Worm (Caenorhabditis elegans) whole organism, young adult: ENCODE results near the gene T10C6.6.
A peak's percentile ranks its signal among the peaks of the same experiment; 100 is the strongest.

ENCODE experiments used
- B0019.2 ChIP-seq: fragments of 200-800 bp; sonication (Bioruptor generic); conservative IDR thresholded peaks from 2 replicates; pipeline ENCODE4 v1.3.6; 2022; ENCODE audit warnings: missing genetic modification reagents, missing genetic modification characterization, missing compliant biosample characterization
- C17E4.6 ChIP-seq: fragments of 200-800 bp; sonication (Bioruptor generic); IDR thresholded peaks from 2 replicates; pipeline ENCODE4 v1.3.6; 2022; ENCODE audit warnings: missing genetic modification reagents, missing genetic modification characterization, missing compliant biosample characterization
- D2030.7 ChIP-seq: fragments of 200-800 bp; sonication (Bioruptor generic); IDR thresholded peaks from 2 replicates; pipeline ENCODE4 v1.3.6; 2022; ENCODE audit warnings: missing genetic modification reagents, missing genetic modification characterization, missing compliant biosample characterization
- F39B2.1 ChIP-seq: fragments of 200-800 bp; sonication (Bioruptor generic); IDR thresholded peaks from 2 replicates; pipeline ENCODE4 v1.3.6; 2022; ENCODE audit warnings: missing genetic modification reagents, missing genetic modification characterization, missing compliant biosample characterization
- F49E8.2 ChIP-seq: sonication (generic microtip); optimal IDR thresholded peaks from 3 replicates; lab custom pipeline; 2017; ENCODE audit warnings: missing genetic modification characterization, mild to moderate bottlenecking, missing compliant biosample characterization, antibody characterized with exemption, moderate library complexity; ENCODE audit not compliant: insufficient read depth
- F57A8.1 ChIP-seq: fragments of 200-800 bp; sonication (Bioruptor generic); optimal IDR thresholded peaks from 2 replicates; lab custom pipeline; 2018; ENCODE audit warnings: mild to moderate bottlenecking, missing genetic modification characterization, moderate library complexity, missing compliant biosample characterization
- T07F8.4 ChIP-seq: sonication (generic microtip); optimal IDR thresholded peaks from 2 replicates; lab custom pipeline; 2016; ENCODE audit warnings: mild to moderate bottlenecking, missing genetic modification characterization, moderate library complexity, missing compliant biosample characterization
- Y79H2A.3 ChIP-seq: fragments of 200-800 bp; sonication (Bioruptor generic); conservative IDR thresholded peaks from 2 replicates; pipeline ENCODE4 v1.3.6; 2022; ENCODE audit warnings: missing genetic modification reagents, missing genetic modification characterization, missing compliant biosample characterization
- aptf-2 ChIP-seq: fragments of 200-800 bp; sonication (Bioruptor generic); conservative IDR thresholded peaks from 2 replicates; pipeline ENCODE4 v1.3.6; 2022; ENCODE audit warnings: missing genetic modification reagents, missing genetic modification characterization, missing compliant biosample characterization
- aptf-3 ChIP-seq: fragments of 200-800 bp; sonication (Bioruptor generic); IDR thresholded peaks from 2 replicates; pipeline ENCODE4 v1.3.6; 2022; ENCODE audit warnings: missing genetic modification characterization, missing compliant biosample characterization
- cebp-1 ChIP-seq, 2 experiments: fragments of 200-800 bp in 1 of 2; sonication (Bioruptor generic) in 1 of 2; sonication (generic microtip) in 1 of 2; IDR thresholded peaks in 1 of 2; optimal IDR thresholded peaks in 1 of 2; 2 replicates each; pipeline versions ENCODE4 v1.3.6 to Lab custom; 2017 to 2022; ENCODE audit warnings: missing compliant biosample characterization in 2 of 2, missing genetic modification characterization in 2 of 2, mild to moderate bottlenecking in 1 of 2, missing genetic modification reagents in 1 of 2, moderate library complexity in 1 of 2
- cebp-2 ChIP-seq: fragments of 200-800 bp; sonication (Bioruptor generic); IDR thresholded peaks from 2 replicates; pipeline ENCODE4 v1.3.6; 2022; ENCODE audit warnings: missing genetic modification characterization, missing compliant biosample characterization
- ceh-40 ChIP-seq: fragments of 200-800 bp; sonication (Bioruptor generic); IDR thresholded peaks from 2 replicates; pipeline ENCODE4 v1.3.6; 2022; ENCODE audit warnings: missing genetic modification characterization, missing compliant biosample characterization
- dox-1 ChIP-seq: fragments of 200-800 bp; sonication (Bioruptor generic); IDR thresholded peaks from 2 replicates; pipeline ENCODE4 v1.3.6; 2022; ENCODE audit warnings: missing genetic modification reagents, missing genetic modification characterization, missing compliant biosample characterization
- egrh-3 ChIP-seq: fragments of 200-800 bp; sonication (Bioruptor generic); IDR thresholded peaks from 2 replicates; pipeline ENCODE4 v1.3.6; 2022; ENCODE audit warnings: missing genetic modification reagents, missing genetic modification characterization, missing compliant biosample characterization
- ekl-4 ChIP-seq: fragments of 200-800 bp; sonication (Bioruptor generic); IDR thresholded peaks from 2 replicates; pipeline ENCODE4 v1.3.6; 2022; ENCODE audit warnings: missing genetic modification reagents, missing genetic modification characterization, missing compliant biosample characterization
- gei-17 ChIP-seq: fragments of 200-800 bp; sonication (Bioruptor generic); optimal IDR thresholded peaks from 2 replicates; lab custom pipeline; 2018; ENCODE audit warnings: mild to moderate bottlenecking, missing genetic modification characterization, missing compliant biosample characterization
- hmg-1.2 ChIP-seq: fragments of 200-800 bp; sonication (Bioruptor generic); IDR thresholded peaks from 2 replicates; pipeline ENCODE4 v1.3.6; 2022; ENCODE audit warnings: missing genetic modification reagents, missing genetic modification characterization, missing compliant biosample characterization
- hsf-1 ChIP-seq: fragments of 200-800 bp; sonication (Bioruptor generic); IDR thresholded peaks from 2 replicates; pipeline ENCODE4 v1.3.6; 2022; ENCODE audit warnings: missing genetic modification reagents, missing genetic modification characterization, missing compliant biosample characterization
- let-607 ChIP-seq, 2 experiments: fragments of 200-800 bp in 1 of 2; sonication (Bioruptor generic) in 1 of 2; sonication (generic microtip) in 1 of 2; optimal IDR thresholded peaks; 2 replicates each; lab custom pipeline; 2016 to 2018; ENCODE audit warnings: mild to moderate bottlenecking in 2 of 2, missing compliant biosample characterization in 2 of 2, missing genetic modification characterization in 2 of 2, moderate library complexity in 2 of 2, missing genotype in 1 of 2
- lin-40 ChIP-seq: sonication (generic microtip); optimal IDR thresholded peaks from 2 replicates; lab custom pipeline; 2016; ENCODE audit warnings: missing genetic modification characterization, mild to moderate bottlenecking, missing compliant biosample characterization, missing genotype, missing genetic modification reagents
- madf-6 ChIP-seq: fragments of 200-800 bp; sonication (Bioruptor generic); IDR thresholded peaks from 2 replicates; pipeline ENCODE4 v1.3.6; 2022; ENCODE audit warnings: missing genetic modification reagents, missing genetic modification characterization, missing compliant biosample characterization
- madf-8 ChIP-seq: fragments of 200-800 bp; sonication (Bioruptor generic); conservative IDR thresholded peaks from 2 replicates; pipeline ENCODE4 v1.3.6; 2022; ENCODE audit warnings: missing genetic modification reagents, missing genetic modification characterization, missing compliant biosample characterization
- mcd-1 ChIP-seq: fragments of 200-800 bp; sonication (Bioruptor generic); IDR thresholded peaks from 2 replicates; pipeline ENCODE4 v1.3.6; 2022; ENCODE audit warnings: missing genetic modification reagents, missing genetic modification characterization, missing compliant biosample characterization
- nfyb-1 ChIP-seq: fragments of 200-800 bp; sonication (Bioruptor generic); IDR thresholded peaks from 2 replicates; pipeline ENCODE4 v1.3.6; 2022; ENCODE audit warnings: missing genetic modification reagents, missing genetic modification characterization, missing compliant biosample characterization
- nhr-80 ChIP-seq: sonication (generic microtip); optimal IDR thresholded peaks from 2 replicates; lab custom pipeline; 2016; ENCODE audit warnings: missing genetic modification characterization, missing compliant biosample characterization
- pbrm-1 ChIP-seq: fragments of 200-800 bp; sonication (Bioruptor generic); IDR thresholded peaks from 2 replicates; pipeline ENCODE4 v1.3.6; 2022; ENCODE audit warnings: missing genetic modification reagents, missing genetic modification characterization, missing compliant biosample characterization
- rcor-1 ChIP-seq: fragments of 200-800 bp; sonication (Bioruptor generic); IDR thresholded peaks from 2 replicates; pipeline ENCODE4 v1.3.6; 2022; ENCODE audit warnings: missing genetic modification reagents, missing genetic modification characterization, missing compliant biosample characterization
- rec-8 ChIP-seq, 2 experiments: sonication (generic microtip); optimal IDR thresholded peaks; 2 replicates each; lab custom pipeline; 2016; ENCODE audit warnings: mild to moderate bottlenecking in 2 of 2, missing genetic modification characterization in 2 of 2, missing genetic modification reagents in 2 of 2, missing genotype in 2 of 2, missing biosample characterization in 1 of 2, missing compliant biosample characterization in 1 of 2, moderate library complexity in 1 of 2
- sdz-38 ChIP-seq: sonication (generic microtip); optimal IDR thresholded peaks from 2 replicates; lab custom pipeline; 2016; ENCODE audit warnings: missing genotype, missing genetic modification characterization, missing compliant biosample characterization
- snpc-1.3 ChIP-seq: sonication (generic microtip); optimal IDR thresholded peaks from 2 replicates; lab custom pipeline; 2017; ENCODE audit warnings: missing genetic modification characterization, mild to moderate bottlenecking, missing compliant biosample characterization, antibody characterized with exemption, moderate library complexity, missing genotype, missing genetic modification reagents; ENCODE audit not compliant: insufficient read depth
- zfh-2 ChIP-seq: fragments of 200-800 bp; sonication (Bioruptor generic); conservative IDR thresholded peaks from 2 replicates; pipeline ENCODE4 v1.3.6; 2022; ENCODE audit warnings: missing genetic modification reagents, missing genetic modification characterization, missing compliant biosample characterization
- ztf-22 ChIP-seq: fragments of 200-800 bp; sonication (Bioruptor generic); optimal IDR thresholded peaks from 2 replicates; lab custom pipeline; 2018; ENCODE audit warnings: mild to moderate bottlenecking, missing genetic modification characterization, moderate library complexity, missing compliant biosample characterization

Gene T10C6.6

DNA sequence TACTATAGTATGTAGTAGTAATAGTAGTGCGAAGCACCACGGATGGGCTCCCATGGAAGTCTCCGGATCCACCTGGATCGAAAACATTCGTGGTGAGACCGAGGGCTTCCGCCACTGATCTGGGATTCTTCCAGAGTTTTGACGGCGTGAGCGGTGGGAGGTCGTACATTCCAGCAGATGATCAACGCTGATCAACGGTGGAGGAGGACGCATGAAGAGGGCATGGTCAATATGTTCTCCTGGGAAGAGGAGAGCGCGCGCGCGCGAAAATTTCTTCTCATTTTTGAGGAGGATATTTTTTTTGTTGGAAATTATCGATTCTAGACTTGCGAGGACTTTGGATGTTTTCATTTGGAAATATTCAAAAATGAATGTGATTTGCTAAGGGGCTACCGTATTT is 9.4 kb downstream of the T10C6.6 start:
- TF ChIP-seq mcd-1 (GFP tag; lab: Robert Waterston, UW) (no peak), madf-6 (peak; percentile 86), F49E8.2 (no peak), Y79H2A.3 (no peak), nfyb-1 (GFP tag; lab: Robert Waterston, UW) (no peak), zfh-2 (0 out of 2 replicates have a peak, but pooled peaks have one; percentile 39), aptf-3 (GFP tag; lab: Robert Waterston, UW) (peak; percentile 97), T07F8.4 (tag; lab: Kevin White, UChicago) (no peak), sdz-38 (tag; lab: Kevin White, UChicago) (no peak), egrh-3 (no peak), gei-17 (GFP tag; lab: Kevin White, UChicago) (no peak), madf-8 (GFP tag; lab: Robert Waterston, UW) (peak; percentile 56; the same call in 1 of the 2 replicates), snpc-1.3 (tag; lab: Kevin White, UChicago) (no peak), rcor-1 (no peak), aptf-2 (GFP tag; lab: Robert Waterston, UW) (peak; percentile 99)

DNA sequence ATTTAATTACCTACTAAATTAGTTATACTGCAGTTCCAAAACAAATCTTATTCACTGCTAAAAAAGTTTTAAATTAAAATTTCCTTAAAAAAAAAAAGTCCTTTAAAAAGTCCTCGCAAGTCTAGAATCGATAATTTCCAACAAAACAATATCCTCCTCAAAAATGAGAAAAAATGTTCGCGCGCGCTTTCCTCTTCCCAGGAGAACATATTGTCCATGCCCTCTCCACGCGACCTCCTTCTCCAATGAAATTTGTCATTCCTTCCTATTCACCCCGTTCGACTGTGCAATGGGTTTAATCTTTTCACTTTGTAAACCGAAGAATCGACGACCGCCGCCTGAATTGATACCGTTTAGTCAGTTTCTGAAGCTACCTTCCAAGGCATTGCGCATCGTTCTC is 12.0 kb downstream of the T10C6.6 start, which contains the start of gene T10C6.10:
Gene T10C6.10 (plus strand): TSS at position 248 of the 400 bp plus-strand sequence.
- TF ChIP-seq ceh-40 (GFP tag; lab: Robert Waterston, UW) (no peak), cebp-1 (GFP tag; IDR thresholded peaks at IDR 0.05; lab: Robert Waterston, UW) (no peak), cebp-1 (tag; optimal IDR thresholded peaks at IDR 0.05; lab: Kevin White, UChicago) (no peak), D2030.7 (GFP tag; lab: Robert Waterston, UW) (no peak), T07F8.4 (tag; lab: Kevin White, UChicago) (no peak), egrh-3 (no peak), cebp-2 (no peak), lin-40 (tag; lab: Kevin White, UChicago) (no peak), madf-6 (0 out of 2 replicates have a peak, but pooled peaks have one; percentile 15), ekl-4 (no peak), F57A8.1 (GFP tag; lab: Kevin White, UChicago) (no peak), let-607 (tag; optimal IDR thresholded peaks at IDR 0.05; lab: Kevin White, UChicago) (no peak), rec-8 (tag; optimal IDR thresholded peaks at IDR 0.05; lab: Kevin White, UChicago) (no peak), ztf-22 (no peak), C17E4.6 (GFP tag; lab: Robert Waterston, UW) (no peak), B0019.2 (GFP tag; lab: Robert Waterston, UW) (no peak), aptf-2 (GFP tag; lab: Robert Waterston, UW) (peak; percentile 97), aptf-3 (GFP tag; lab: Robert Waterston, UW) (0 out of 2 replicates have a peak, but pooled peaks have one; percentile 65)

DNA sequence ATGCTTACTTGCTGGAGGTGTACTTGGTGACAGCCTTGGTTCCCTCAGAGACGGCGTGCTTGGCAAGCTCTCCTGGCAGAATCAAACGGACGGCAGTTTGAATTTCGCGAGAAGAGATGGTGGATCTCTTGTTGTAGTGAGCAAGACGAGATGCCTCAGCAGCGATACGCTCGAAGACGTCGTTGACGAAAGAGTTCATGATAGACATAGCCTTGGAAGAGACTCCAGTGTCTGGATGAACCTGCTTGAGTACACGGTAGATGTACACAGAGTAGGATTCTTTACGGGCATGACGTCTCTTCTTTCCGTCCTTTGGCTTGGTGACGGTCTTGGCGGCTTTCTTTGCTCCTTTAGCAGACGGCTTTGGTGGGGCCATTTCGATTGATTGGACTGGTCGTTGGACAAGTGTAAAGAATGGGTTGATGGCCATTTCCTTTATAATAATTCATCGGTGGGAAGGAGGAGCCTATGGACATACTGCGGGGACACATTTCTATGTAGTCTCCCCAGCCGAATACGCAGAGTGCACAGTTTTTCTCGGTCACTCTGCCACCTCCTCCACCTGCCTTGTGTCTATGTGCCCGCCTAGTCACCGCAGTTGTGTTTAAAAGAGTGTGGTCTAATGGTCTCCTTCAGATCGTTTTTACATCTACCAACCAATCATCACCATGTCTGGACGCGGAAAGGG is 16.2 kb downstream of the T10C6.6 start, which contains the start of the genes his-4 and his-3:
Gene his-4 (minus strand): TSS at position 376 of the 688 bp plus-strand sequence.
Gene his-3 (plus strand): TSS at position 669 of the 688 bp plus-strand sequence.
- TF ChIP-seq F39B2.1 (GFP tag; lab: Robert Waterston, UW) (peak; percentile 88; the same call in 1 of the 2 replicates), nhr-80 (peak; percentile 17), hmg-1.2 (GFP tag; lab: Robert Waterston, UW) (peak; percentile 10; the same call in 1 of the 2 replicates), dox-1 (GFP tag; lab: Robert Waterston, UW) (0 out of 2 replicates have a peak, but pooled peaks have one; percentile 15), mcd-1 (GFP tag; lab: Robert Waterston, UW) (0 out of 2 replicates have a peak, but pooled peaks have one; percentile 13), pbrm-1 (GFP tag; lab: Robert Waterston, UW) (peak; percentile 31), hsf-1 (GFP tag; lab: Robert Waterston, UW) (0 out of 2 replicates have a peak, but pooled peaks have one; percentile 15)
